Worm (Caenorhabditis elegans): Measurements from ENCODE around the gene C15F1.8.

C15F1.8 gene

DNA sequence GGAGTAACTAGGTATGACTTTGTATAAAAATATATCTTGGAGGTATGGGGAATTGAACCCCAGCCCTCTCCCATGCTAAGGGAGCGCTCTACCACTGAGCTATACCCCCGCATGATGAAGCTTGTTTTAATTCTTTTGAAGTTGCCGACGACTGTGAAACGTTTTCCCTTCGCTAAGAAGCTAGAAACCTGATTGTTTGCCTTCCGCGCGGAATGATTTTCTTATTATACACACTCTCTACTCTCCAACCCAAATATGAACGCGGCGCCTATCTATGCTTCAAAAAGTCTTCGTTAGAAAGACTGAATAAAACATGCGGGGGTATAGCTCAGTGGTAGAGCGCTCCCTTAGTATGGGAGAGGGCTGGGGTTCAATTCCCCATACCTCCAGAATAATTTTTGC lies 25.3 kb upstream of the C15F1.8 start (continued):
- TF ChIP-seq rec-8 (tag; optimal IDR thresholded peaks at IDR 0.05) (peak; percentile 38 to 74), K11D2.4 (GFP tag; IDR thresholded peaks at IDR 0.05) (peak; percentile 48; the same call in 1 of the 2 replicates), rpc-1 (optimal IDR thresholded peaks at IDR 0.05) (peak; percentile 79), rpc-1 (tag; optimal IDR thresholded peaks at IDR 0.05) (peak; percentile 80), ZK185.1 (tag; optimal IDR thresholded peaks at IDR 0.05; ENCODE audit: poor library complexity, severe bottlenecking) (peak; percentile 66), die-1 (tag; optimal IDR thresholded peaks at IDR 0.05) (peak; percentile 68), chd-7 (tag; optimal IDR thresholded peaks at IDR 0.05) (no peak), nhr-90 (tag; optimal IDR thresholded peaks at IDR 0.05) (peak; percentile 47), ztf-25 (GFP tag; IDR thresholded peaks at IDR 0.05) (0 out of 2 replicates have a peak, but pooled peaks have one; percentile 42), him-1 (tag; optimal IDR thresholded peaks at IDR 0.05) (peak; percentile 72), mxl-1 (tag; optimal IDR thresholded peaks at IDR 0.05) (peak; percentile 59)

DNA sequence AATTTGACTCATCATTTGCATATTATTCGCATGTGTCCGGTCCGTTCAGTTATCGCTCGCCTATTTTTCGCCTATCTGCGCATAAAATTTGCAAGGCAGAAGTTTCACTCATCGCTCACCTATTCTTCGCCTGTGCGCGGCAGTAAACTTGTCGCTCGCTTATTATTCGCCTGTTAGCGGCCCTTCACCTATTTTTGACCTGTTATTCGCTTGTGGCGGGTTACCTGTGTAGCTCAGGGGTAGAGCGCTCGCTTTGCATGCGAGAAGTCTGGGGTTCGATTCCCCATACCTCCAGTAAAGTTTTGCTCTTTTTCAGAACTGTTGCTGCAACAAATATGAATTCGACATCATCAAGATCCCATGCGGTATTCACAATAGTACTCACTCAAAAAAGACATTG lies 23.8 kb upstream of the C15F1.8 start:
- TF ChIP-seq ekl-4 (GFP tag; IDR thresholded peaks at IDR 0.05) (peak; percentile 68; the same call in 1 of the 2 replicates), egrh-3 (GFP tag; IDR thresholded peaks at IDR 0.05) (peak; percentile 65), pbrm-1 (GFP tag; IDR thresholded peaks at IDR 0.05) (peak; percentile 73), repo-1 (tag; optimal IDR thresholded peaks at IDR 0.05) (peak; percentile 54), rec-8 (tag; optimal IDR thresholded peaks at IDR 0.05) (peak in 1 of 2 experiments; percentile 68), madf-10 (tag; optimal IDR thresholded peaks at IDR 0.05) (peak; percentile 27), die-1 (tag; optimal IDR thresholded peaks at IDR 0.05) (peak; percentile 91), ztf-6 (GFP tag; IDR thresholded peaks at IDR 0.05) (0 out of 2 replicates have a peak, but pooled peaks have one; percentile 60), hmg-20 (GFP tag; IDR thresholded peaks at IDR 0.05) (peak; percentile 64), madf-8 (GFP tag; conservative IDR thresholded peaks at IDR 0.05) (peak; percentile 48), xnd-1 (tag; optimal IDR thresholded peaks at IDR 0.05) (peak; percentile 9), snpc-4 (GFP tag; optimal IDR thresholded peaks at IDR 0.05) (peak; percentile 6), snpc-4 (tag; optimal IDR thresholded peaks at IDR 0.05) (peak in 2 of 4 experiments; percentile 28 to 56), F10E7.11 (tag; optimal IDR thresholded peaks at IDR 0.05) (peak; percentile 34), aptf-3 (GFP tag; IDR thresholded peaks at IDR 0.05) (peak; percentile 97), nhr-90 (tag; optimal IDR thresholded peaks at IDR 0.05) (peak; percentile 86), dox-1 (GFP tag; IDR thresholded peaks at IDR 0.05) (peak; percentile 86), nhr-120 (GFP tag; IDR thresholded peaks at IDR 0.05) (peak; percentile 93; the same call in 1 of the 2 replicates), Y95B8A.8 (GFP tag; IDR thresholded peaks at IDR 0.05) (peak; percentile 78; the same call in 1 of the 2 replicates), B0336.3 (GFP tag; IDR thresholded peaks at IDR 0.05) (0 out of 2 replicates have a peak, but pooled peaks have one; percentile 23), attf-5 (GFP tag; optimal IDR thresholded peaks at IDR 0.05) (peak; percentile 66), F49E8.2 (tag; optimal IDR thresholded peaks at IDR 0.05; ENCODE audit: insufficient read depth) (peak; percentile 21), T07F8.4 (tag; optimal IDR thresholded peaks at IDR 0.05) (peak; percentile 28), zfh-2 (GFP tag; conservative IDR thresholded peaks at IDR 0.05) (peak; percentile 62), madf-6 (GFP tag; IDR thresholded peaks at IDR 0.05) (peak; percentile 69), hrde-1 (tag; optimal IDR thresholded peaks at IDR 0.05; ENCODE audit: borderline replicate concordance) (peak; percentile 38), attf-3 (GFP tag; conservative IDR thresholded peaks at IDR 0.05) (peak; percentile 72), Y56A3A.18 (GFP tag; IDR thresholded peaks at IDR 0.05) (peak; percentile 65; the same call in 1 of the 2 replicates), ztf-25 (GFP tag; IDR thresholded peaks at IDR 0.05) (peak; percentile 95), ceh-40 (GFP tag; IDR thresholded peaks at IDR 0.05) (peak; percentile 74; the same call in 1 of the 2 replicates), sptf-2 (GFP tag; optimal IDR thresholded peaks at IDR 0.05) (peak; percentile 54), egl-44 (GFP tag; IDR thresholded peaks at IDR 0.05) (peak; percentile 94), mxl-1 (tag; optimal IDR thresholded peaks at IDR 0.05) (peak; percentile 50), aptf-2 (GFP tag; conservative IDR thresholded peaks at IDR 0.05) (peak; percentile 60; the same call in 1 of the 2 replicates), mcd-1 (GFP tag; IDR thresholded peaks at IDR 0.05) (peak; percentile 64; the same call in 1 of the 2 replicates), ceh-27 (GFP tag; optimal IDR thresholded peaks at IDR 0.05) (peak; percentile 53), bed-2 (GFP tag; IDR thresholded peaks at IDR 0.05) (0 out of 2 replicates have a peak, but pooled peaks have one; percentile 39), athp-1 (tag; optimal IDR thresholded peaks at IDR 0.05) (peak; percentile 63), F33H1.4 (GFP tag; IDR thresholded peaks at IDR 0.05) (peak; percentile 52), F52B5.7 (tag; optimal IDR thresholded peaks at IDR 0.05) (peak; percentile 72), chd-7 (tag; optimal IDR thresholded peaks at IDR 0.05) (peak; percentile 49)
